Fruit fly (Drosophila melanogaster) whole organism, prepupa: ENCODE results near the gene Nasp.

Experiments
- CG10631 ChIP-seq: fragments of 200-800 bp; sonication (Bioruptor generic); optimal IDR thresholded peaks from 2 replicates; lab custom pipeline; 2016; ENCODE audit warnings: missing biosample characterization, missing genetic modification characterization
- CG11294 ChIP-seq: fragments of 200-800 bp; sonication (Bioruptor generic); IDR thresholded peaks from 2 replicates; pipeline ENCODE4 v1.3.6; 2022; ENCODE audit warnings: missing biosample characterization, missing genetic modification characterization
- CG11762 ChIP-seq: fragments of 200-800 bp; sonication (Bioruptor generic); optimal IDR thresholded peaks from 3 replicates; lab custom pipeline; 2016; ENCODE audit warnings: missing biosample characterization, missing genetic modification characterization; ENCODE audit not compliant: insufficient read depth
- CG11902 ChIP-seq: fragments of 200-800 bp; sonication (Bioruptor generic); optimal IDR thresholded peaks from 3 replicates; lab custom pipeline; 2016; ENCODE audit warnings: missing biosample characterization, missing genetic modification characterization
- CG15336 ChIP-seq: fragments of 200-800 bp; sonication (Bioruptor generic); IDR thresholded peaks from 2 replicates; pipeline ENCODE4 v1.3.6; 2022; ENCODE audit warnings: missing biosample characterization, missing genetic modification characterization
- CG16779 ChIP-seq: fragments of 200-800 bp; sonication (Bioruptor generic); optimal IDR thresholded peaks from 3 replicates; lab custom pipeline; 2017; ENCODE audit warnings: missing biosample characterization, mild to moderate bottlenecking, missing genetic modification characterization
- CG31627 ChIP-seq: fragments of 200-800 bp; sonication (Bioruptor generic); optimal IDR thresholded peaks from 3 replicates; lab custom pipeline; 2016; ENCODE audit warnings: missing biosample characterization, missing genetic modification characterization
- CG32006 ChIP-seq: fragments of 200-800 bp; sonication (Bioruptor generic); optimal IDR thresholded peaks from 3 replicates; lab custom pipeline; 2017; ENCODE audit warnings: missing biosample characterization, mild to moderate bottlenecking, missing genetic modification characterization
- CG3919 ChIP-seq: fragments of 200-800 bp; sonication (Bioruptor generic); optimal IDR thresholded peaks from 3 replicates; lab custom pipeline; 2016; ENCODE audit warnings: missing biosample characterization, missing genetic modification characterization
- CG4318 ChIP-seq: fragments of 200-800 bp; sonication (Bioruptor generic); optimal IDR thresholded peaks from 3 replicates; lab custom pipeline; 2017; ENCODE audit warnings: missing biosample characterization, mild to moderate bottlenecking, missing genetic modification characterization
- CG6163 ChIP-seq: fragments of 200-800 bp; sonication (Bioruptor generic); IDR thresholded peaks from 3 replicates; pipeline ENCODE4 v1.3.6; 2022; ENCODE audit warnings: missing biosample characterization, missing genetic modification characterization
- CG6276 ChIP-seq: fragments of 200-800 bp; sonication (Bioruptor generic); optimal IDR thresholded peaks from 2 replicates; lab custom pipeline; 2017; ENCODE audit warnings: missing biosample characterization, mild to moderate bottlenecking, missing genetic modification characterization
- CG6792 ChIP-seq: fragments of 200-800 bp; sonication (Bioruptor generic); optimal IDR thresholded peaks from 3 replicates; lab custom pipeline; 2016; ENCODE audit warnings: missing biosample characterization, missing genetic modification characterization
- CG6808 ChIP-seq: fragments of 200-800 bp; sonication (Bioruptor generic); optimal IDR thresholded peaks from 3 replicates; lab custom pipeline; 2017; ENCODE audit warnings: missing biosample characterization, missing genetic modification characterization, mild to moderate bottlenecking, moderate library complexity, missing genetic modification reagents
- CG6854 ChIP-seq: fragments of 200-800 bp; sonication (Bioruptor generic); optimal IDR thresholded peaks from 2 replicates; lab custom pipeline; 2017; ENCODE audit warnings: missing biosample characterization, mild to moderate bottlenecking, missing genetic modification characterization
- CG7368 ChIP-seq: fragments of 200-800 bp; sonication (Bioruptor generic); optimal IDR thresholded peaks from 3 replicates; lab custom pipeline; 2016; ENCODE audit warnings: missing biosample characterization, missing genetic modification characterization
- CG8119 ChIP-seq: fragments of 200-800 bp; sonication (Bioruptor generic); IDR thresholded peaks from 3 replicates; pipeline ENCODE4 v1.3.6; 2022; ENCODE audit warnings: missing biosample characterization, missing genetic modification characterization
- CG8319 ChIP-seq: fragments of 200-800 bp; sonication (Bioruptor generic); optimal IDR thresholded peaks from 3 replicates; lab custom pipeline; 2016; ENCODE audit warnings: missing biosample characterization, missing genetic modification characterization
- CG8632 ChIP-seq: fragments of 200-800 bp; sonication (Bioruptor generic); optimal IDR thresholded peaks from 3 replicates; lab custom pipeline; 2016; ENCODE audit warnings: missing biosample characterization, missing genetic modification characterization
- Eip75B ChIP-seq: fragments of 200-800 bp; sonication (Bioruptor generic); optimal IDR thresholded peaks from 3 replicates; lab custom pipeline; 2016; ENCODE audit warnings: missing biosample characterization, missing genetic modification characterization
- Eip78C ChIP-seq: fragments of 200-800 bp; sonication (Bioruptor generic); peaks from one replicate; lab custom pipeline; 2016; ENCODE audit warnings: missing biosample characterization, missing genetic modification characterization
- Eip93F ChIP-seq: fragments of 200-800 bp; sonication (Bioruptor generic); optimal IDR thresholded peaks from 2 replicates; lab custom pipeline; 2016; ENCODE audit warnings: missing biosample characterization, mild to moderate bottlenecking, missing genetic modification characterization
- Ets21C ChIP-seq: fragments of 200-800 bp; sonication (Bioruptor generic); optimal IDR thresholded peaks from 3 replicates; lab custom pipeline; 2016; ENCODE audit warnings: missing biosample characterization, missing genetic modification characterization
- Ets96B ChIP-seq: fragments of 200-800 bp; optimal IDR thresholded peaks from 2 replicates; lab custom pipeline; 2019; ENCODE audit warnings: missing biosample characterization, mild to moderate bottlenecking, missing genetic modification characterization, moderate library complexity
- Gug ChIP-seq: fragments of 200-800 bp; sonication (Bioruptor generic); IDR thresholded peaks from 2 replicates; pipeline ENCODE4 v1.3.6; 2022; ENCODE audit warnings: missing biosample characterization, missing genetic modification characterization
- Hr38 ChIP-seq: sonication (Bioruptor generic); optimal IDR thresholded peaks from 2 replicates; lab custom pipeline; 2016; ENCODE audit warnings: missing biosample characterization, missing genetic modification characterization
- Lpt ChIP-seq: fragments of 200-800 bp; sonication (Bioruptor generic); optimal IDR thresholded peaks from 3 replicates; lab custom pipeline; 2016; ENCODE audit warnings: missing biosample characterization, missing genetic modification characterization
- Met ChIP-seq: fragments of 200-800 bp; sonication (Bioruptor generic); optimal IDR thresholded peaks from 3 replicates; lab custom pipeline; 2016; ENCODE audit warnings: missing biosample characterization, missing genetic modification characterization
- OdsH ChIP-seq: fragments of 200-800 bp; sonication (Bioruptor generic); optimal IDR thresholded peaks from 3 replicates; lab custom pipeline; 2016; ENCODE audit warnings: missing biosample characterization, missing genetic modification characterization
- Sox102F ChIP-seq: fragments of 200-800 bp; sonication (Bioruptor generic); optimal IDR thresholded peaks from 2 replicates; lab custom pipeline; 2016; ENCODE audit warnings: missing biosample characterization, mild to moderate bottlenecking, missing genetic modification characterization
- Sox15 ChIP-seq: fragments of 200-800 bp; sonication (Bioruptor generic); optimal IDR thresholded peaks from 3 replicates; lab custom pipeline; 2016; ENCODE audit warnings: missing biosample characterization, missing genetic modification characterization
- achi ChIP-seq: fragments of 200-800 bp; sonication (Bioruptor generic); optimal IDR thresholded peaks from 3 replicates; lab custom pipeline; 2016; ENCODE audit warnings: missing biosample characterization, missing genetic modification characterization
- cyc ChIP-seq: fragments of 200-800 bp; sonication (Bioruptor generic); optimal IDR thresholded peaks from 3 replicates; lab custom pipeline; 2016; ENCODE audit warnings: missing biosample characterization, missing genetic modification characterization
- esn ChIP-seq: fragments of 200-800 bp; sonication (Bioruptor generic); optimal IDR thresholded peaks from 2 replicates; lab custom pipeline; 2016; ENCODE audit warnings: missing biosample characterization, mild to moderate bottlenecking, missing genetic modification characterization, moderate library complexity
- fd59A ChIP-seq: fragments of 200-800 bp; sonication (Bioruptor generic); optimal IDR thresholded peaks from 2 replicates; lab custom pipeline; 2017; ENCODE audit warnings: missing biosample characterization, mild to moderate bottlenecking, missing genetic modification characterization, missing genetic modification reagents
- lz ChIP-seq: fragments of 200-800 bp; sonication (Bioruptor generic); optimal IDR thresholded peaks from 3 replicates; lab custom pipeline; 2016; ENCODE audit warnings: missing biosample characterization, missing genetic modification characterization
- net ChIP-seq: fragments of 200-800 bp; sonication (Bioruptor generic); optimal IDR thresholded peaks from 3 replicates; lab custom pipeline; 2016; ENCODE audit warnings: missing biosample characterization, missing genetic modification characterization
- pdm3 ChIP-seq: fragments of 200-800 bp; sonication (Bioruptor generic); optimal IDR thresholded peaks from 3 replicates; lab custom pipeline; 2016; ENCODE audit warnings: missing biosample characterization, missing genetic modification characterization
- salr ChIP-seq, 2 experiments: fragments of 200-800 bp; sonication (Bioruptor generic); optimal IDR thresholded peaks; 3 replicates each; lab custom pipeline; 2016 to 2018; ENCODE audit warnings: missing biosample characterization in 2 of 2, missing genetic modification characterization in 2 of 2, mild to moderate bottlenecking in 1 of 2
- spab ChIP-seq: fragments of 200-800 bp; sonication (Bioruptor generic); optimal IDR thresholded peaks from 2 replicates; lab custom pipeline; 2017; ENCODE audit warnings: missing biosample characterization, mild to moderate bottlenecking, missing genetic modification characterization, missing genetic modification reagents
- ss ChIP-seq, 2 experiments: fragments of 200-800 bp; sonication (Bioruptor generic); optimal IDR thresholded peaks; 2 replicates in 1 of 2; 3 replicates in 1 of 2; lab custom pipeline; 2017 to 2018; ENCODE audit warnings: mild to moderate bottlenecking in 2 of 2, missing biosample characterization in 2 of 2, missing genetic modification characterization in 2 of 2, moderate library complexity in 1 of 2
- topi ChIP-seq: fragments of 200-800 bp; sonication (Bioruptor generic); optimal IDR thresholded peaks from 3 replicates; lab custom pipeline; 2016; ENCODE audit warnings: missing biosample characterization, missing genetic modification characterization
- vri ChIP-seq: fragments of 200-800 bp; sonication (Bioruptor generic); optimal IDR thresholded peaks from 3 replicates; lab custom pipeline; 2016; ENCODE audit warnings: missing biosample characterization, mild to moderate bottlenecking, missing genetic modification characterization

The Nasp gene

DNA sequence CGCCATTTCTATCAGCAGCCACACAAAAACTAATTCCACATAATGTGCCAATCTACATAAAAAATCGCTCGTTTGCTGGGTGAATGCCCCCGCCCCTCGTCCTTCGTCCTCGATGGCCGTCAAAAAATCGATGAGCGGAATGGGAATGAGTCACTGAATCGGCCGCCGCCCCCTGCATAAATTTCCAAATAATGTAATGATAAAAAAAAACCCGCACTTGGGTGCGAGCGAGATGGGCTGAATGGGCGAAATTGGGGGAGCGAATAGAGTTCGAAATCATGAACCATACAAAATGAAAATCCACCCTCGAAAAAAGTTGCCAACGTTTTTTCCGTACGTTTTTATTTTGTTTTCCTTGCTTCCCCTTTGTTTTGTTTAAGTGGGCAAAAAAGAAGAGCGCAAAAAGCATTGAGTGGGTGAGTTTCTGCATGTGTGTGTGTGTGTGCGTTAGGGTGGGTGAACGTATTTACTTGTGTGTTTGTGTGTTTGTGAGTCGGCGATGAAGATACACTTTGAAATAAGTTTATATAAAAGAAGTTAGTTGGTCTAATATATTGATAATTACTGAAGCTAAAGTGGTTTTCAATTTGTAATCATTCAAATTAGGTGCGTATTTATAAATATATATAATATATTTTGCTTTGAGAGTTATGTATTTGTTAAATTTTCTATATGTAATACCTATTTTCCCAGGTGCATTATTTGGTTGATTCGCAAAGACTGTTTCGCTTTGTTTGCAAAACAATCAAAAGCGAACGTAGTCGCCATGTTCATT is 42.1 kb upstream of the Nasp start (continued):
- TF ChIP-seq CG7368 (GFP tag; lab: Kevin White, UChicago) (no peak), esn (GFP tag; lab: Kevin White, UChicago) (no peak), achi (GFP tag; lab: Kevin White, UChicago) (no peak), Sox102F (GFP tag; lab: Kevin White, UChicago) (peak; percentile 7), Ets96B (peak; percentile 43), CG11902 (GFP tag; lab: Kevin White, UChicago) (no peak), cyc (GFP tag; lab: Kevin White, UChicago) (no peak), CG8319 (GFP tag; lab: Kevin White, UChicago) (no peak), vri (peak; percentile 6), ss (GFP tag; optimal IDR thresholded peaks at IDR 0.05; lab: Kevin White, UChicago) (peak; percentile 48 to 80), CG6792 (GFP tag; lab: Kevin White, UChicago) (no peak), Sox15 (no peak), OdsH (no peak), Eip75B (GFP tag; lab: Kevin White, UChicago) (no peak), Eip93F (GFP tag; lab: Kevin White, UChicago) (no peak), CG8632 (GFP tag; lab: Kevin White, UChicago) (peak; percentile 6), CG32006 (GFP tag; lab: Kevin White, UChicago) (no peak), Hr38 (GFP tag; lab: Kevin White, UChicago) (no peak), CG6854 (GFP tag; lab: Kevin White, UChicago) (no peak), salr (GFP tag; optimal IDR thresholded peaks at IDR 0.05; lab: Kevin White, UChicago) (no peak), pdm3 (GFP tag; lab: Kevin White, UChicago) (no peak), CG6163 (GFP tag; lab: Robert Waterston, UW) (peak; percentile 68; the same call in 2 of the 3 replicates), fd59A (GFP tag; lab: Kevin White, UChicago) (no peak), lz (GFP tag; lab: Kevin White, UChicago) (no peak), Ets21C (no peak), CG6808 (GFP tag; lab: Kevin White, UChicago) (peak; percentile 55), CG11294 (GFP tag; lab: Robert Waterston, UW) (0 out of 2 replicates have a peak, but pooled peaks have one; percentile 6)

- TF ChIP-seq CG4318 (GFP tag; lab: Kevin White, UChicago) (no peak), achi (GFP tag; lab: Kevin White, UChicago) (peak; percentile 9), CG11294 (GFP tag; lab: Robert Waterston, UW) (no peak), topi (no peak), CG6163 (GFP tag; lab: Robert Waterston, UW) (peak; percentile 84), Ets96B (peak; percentile 9), Eip93F (GFP tag; lab: Kevin White, UChicago) (no peak)
Observed at dm6 chr3R:8707166-8707565, 40.4 kb upstream of the Nasp start.

DNA sequence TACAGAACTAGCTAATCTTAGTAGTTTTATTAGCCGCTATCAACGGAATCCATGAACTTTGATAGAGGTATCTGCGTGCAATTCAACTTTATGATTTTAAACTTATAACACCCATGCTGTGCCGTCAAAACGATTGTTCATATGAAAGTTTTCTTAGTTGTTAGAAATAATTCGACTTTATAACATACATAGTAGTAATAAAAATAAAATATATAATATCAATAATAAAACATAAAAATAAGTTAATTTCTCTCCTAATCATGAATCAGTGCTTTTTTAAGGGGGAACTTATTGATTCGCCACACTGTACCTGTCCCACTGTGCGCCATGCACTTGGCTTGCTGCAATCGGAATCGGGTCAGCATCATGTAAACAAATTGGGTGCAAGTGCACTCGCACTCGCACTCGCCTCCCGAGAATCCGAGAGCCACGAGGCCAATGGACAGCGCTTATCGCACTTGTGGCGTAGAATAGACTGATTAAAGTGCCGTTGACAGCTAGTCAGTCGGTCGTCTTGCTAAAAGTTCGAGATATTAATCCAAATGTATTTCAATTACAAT is 35.6 kb upstream of the Nasp start:
- no peak for TF ChIP-seq CG31627
- peak; percentile 21 for TF ChIP-seq Met (GFP tag; lab: Kevin White, UChicago)
- no peak for TF ChIP-seq CG32006 (GFP tag; lab: Kevin White, UChicago)
- peak; percentile 15 for TF ChIP-seq CG16779
- TF ChIP-seq OdsH = no peak
- TF ChIP-seq CG3919 (GFP tag; lab: Kevin White, UChicago) = peak; percentile 6
- peak; percentile 42 for TF ChIP-seq Eip78C
- no peak for TF ChIP-seq Sox15
- peak; percentile 42 for TF ChIP-seq vri
- peak; percentile 2 for TF ChIP-seq Eip93F (GFP tag; lab: Kevin White, UChicago)
- no peak for TF ChIP-seq Sox102F (GFP tag; lab: Kevin White, UChicago)
- no peak for TF ChIP-seq salr (GFP tag; optimal IDR thresholded peaks at IDR 0.05; lab: Kevin White, UChicago)
- TF ChIP-seq CG8319 (GFP tag; lab: Kevin White, UChicago) = no peak
- no peak for TF ChIP-seq lz (GFP tag; lab: Kevin White, UChicago)
- no peak for TF ChIP-seq CG10631 (GFP tag; lab: Kevin White, UChicago)
- peak; percentile 34 for TF ChIP-seq Eip75B (GFP tag; lab: Kevin White, UChicago)
- peak; percentile 8 for TF ChIP-seq net (GFP tag; lab: Kevin White, UChicago)
- TF ChIP-seq CG15336 (GFP tag; lab: Robert Waterston, UW) = peak; percentile 19; the same call in 1 of the 2 replicates
- no peak for TF ChIP-seq CG11902 (GFP tag; lab: Kevin White, UChicago)
- TF ChIP-seq Gug (GFP tag; lab: Robert Waterston, UW) = no peak
- peak; percentile 24; the same call in 2 of the 3 replicates for TF ChIP-seq CG8119 (GFP tag; lab: Robert Waterston, UW)
- no peak for TF ChIP-seq Lpt (GFP tag; lab: Kevin White, UChicago)
- peak; percentile 7 for TF ChIP-seq CG6276
- TF ChIP-seq CG6163 (GFP tag; lab: Robert Waterston, UW) = peak; percentile 76
- no peak for TF ChIP-seq CG8632 (GFP tag; lab: Kevin White, UChicago)
- no peak for TF ChIP-seq cyc (GFP tag; lab: Kevin White, UChicago)
- TF ChIP-seq CG11762 (GFP tag; lab: Kevin White, UChicago) = no peak
- TF ChIP-seq spab (GFP tag; lab: Kevin White, UChicago) = no peak
